Worm (Caenorhabditis elegans) whole organism, L3 larva: ENCODE data around the gene gcy-11.

Experiments used
- R02D3.7 ChIP-seq: fragments of 150-350 bp; optimal IDR thresholded peaks from 2 replicates; lab custom pipeline; 2014; ENCODE audit warnings: missing biosample characterization, missing genetic modification characterization
- ama-1 ChIP-seq: fragments of 150-350 bp; optimal IDR thresholded peaks from 2 replicates; lab custom pipeline; 2018
- egl-27 ChIP-seq: sonication (generic microtip); optimal IDR thresholded peaks from 4 replicates; lab custom pipeline; 2017; ENCODE audit warnings: missing biosample characterization, missing genetic modification reagents, missing genetic modification characterization
- elt-3 ChIP-seq, 3 experiments: fragments of 150-350 bp in 1 of 3; sonication (generic microtip) in 2 of 3; optimal IDR thresholded peaks; 2 replicates in 2 of 3; 4 replicates in 1 of 3; lab custom pipeline; 2014 to 2017; ENCODE audit warnings: missing biosample characterization in 3 of 3, missing genetic modification characterization in 3 of 3
- nfya-1 ChIP-seq: sonication (generic microtip); optimal IDR thresholded peaks from 2 replicates; lab custom pipeline; 2017; ENCODE audit warnings: missing genetic modification characterization, mild to moderate bottlenecking, missing compliant biosample characterization, antibody characterized with exemption, moderate library complexity; ENCODE audit not compliant: insufficient read depth
- nhr-25 ChIP-seq: sonication (generic microtip); optimal IDR thresholded peaks from 2 replicates; lab custom pipeline; 2017; ENCODE audit warnings: missing biosample characterization, missing genetic modification characterization
- snpc-4 ChIP-seq: fragments of 150-350 bp; optimal IDR thresholded peaks from 2 replicates; lab custom pipeline; 2014; ENCODE audit warnings: missing biosample characterization, missing genetic modification characterization
- ztf-11 ChIP-seq: fragments of 150-350 bp; optimal IDR thresholded peaks from 2 replicates; lab custom pipeline; 2014; ENCODE audit warnings: missing biosample characterization, missing genetic modification characterization

DNA sequence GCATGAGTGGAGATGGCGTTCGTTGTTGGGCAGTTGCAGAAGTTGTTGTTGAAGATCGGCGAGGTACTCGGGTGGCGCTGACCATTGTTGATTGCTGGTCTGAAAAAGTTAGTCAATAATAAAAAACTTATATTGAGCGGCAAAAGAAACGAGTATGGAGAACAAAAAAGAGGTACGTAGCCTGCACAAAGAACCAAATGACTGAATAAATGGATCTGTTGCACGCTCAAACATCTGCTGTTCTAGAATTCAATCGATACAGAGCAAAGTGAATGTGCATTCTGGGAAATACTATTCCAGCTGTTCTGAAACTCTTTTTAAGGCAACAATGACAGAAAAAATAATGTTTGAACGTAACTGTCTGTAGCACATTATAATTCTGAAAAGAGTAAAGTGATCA, 45.3 kb upstream of the gcy-11 start, which contains the start of gene lido-2:
- TF ChIP-seq ama-1 (lab: Kevin White, UChicago) = no peak
- no peak for TF ChIP-seq R02D3.7 (tag; lab: Kevin White, UChicago)
- TF ChIP-seq egl-27 = no peak
- TF ChIP-seq nfya-1 (tag; lab: Kevin White, UChicago) = no peak
- TF ChIP-seq ztf-11 = no peak
- TF ChIP-seq snpc-4 (tag; lab: Kevin White, UChicago) = no peak
- no peak for TF ChIP-seq nhr-25
- TF ChIP-seq elt-3 (tag; optimal IDR thresholded peaks at IDR 0.05; lab: Kevin White, UChicago) = no peak
